Fruit fly (Drosophila melanogaster) whole organism, embryonic: ENCODE data around the gene Fur2.
A peak's percentile ranks its signal among the peaks of the same experiment; 100 is the strongest.

Experiments
- Aef1 ChIP-seq: fragments of 200-800 bp; sonication (Bioruptor generic); IDR thresholded peaks from 3 replicates; pipeline ENCODE4 v1.3.6; 2022; ENCODE audit warnings: missing biosample characterization, missing genetic modification characterization
- Bdp1 ChIP-seq: fragments of 200-800 bp; sonication (Bioruptor generic); optimal IDR thresholded peaks from 3 replicates; lab custom pipeline; 2016; ENCODE audit warnings: missing biosample characterization, missing genetic modification characterization
- CG1024 ChIP-seq: fragments of 200-800 bp; sonication (Bioruptor generic); IDR thresholded peaks from 2 replicates; pipeline ENCODE4 v1.3.6; 2022; ENCODE audit warnings: missing biosample characterization, missing genetic modification characterization
- CG11398 ChIP-seq: fragments of 200-800 bp; sonication (Bioruptor generic); optimal IDR thresholded peaks from 2 replicates; lab custom pipeline; 2016; ENCODE audit warnings: missing biosample characterization, missing genetic modification characterization
- CG12071 ChIP-seq: fragments of 200-800 bp; sonication (Bioruptor generic); optimal IDR thresholded peaks from 3 replicates; lab custom pipeline; 2018; ENCODE audit warnings: missing biosample characterization, mild to moderate bottlenecking, missing genetic modification characterization
- CG12236 ChIP-seq: fragments of 200-800 bp; sonication (Bioruptor generic); optimal IDR thresholded peaks from 2 replicates; lab custom pipeline; 2016; ENCODE audit warnings: missing biosample characterization, missing genetic modification characterization
- CG13894 ChIP-seq: fragments of 200-800 bp; sonication (Bioruptor generic); optimal IDR thresholded peaks from 3 replicates; lab custom pipeline; 2018; ENCODE audit warnings: missing biosample characterization, mild to moderate bottlenecking, missing genetic modification characterization, moderate library complexity
- CG14667 ChIP-seq: fragments of 200-800 bp; sonication (Bioruptor generic); IDR thresholded peaks from 2 replicates; pipeline ENCODE4 v1.3.6; 2022; ENCODE audit warnings: missing biosample characterization, missing genetic modification characterization
- CG15269 ChIP-seq: fragments of 200-800 bp; sonication (Bioruptor generic); optimal IDR thresholded peaks from 2 replicates; lab custom pipeline; 2018; ENCODE audit warnings: missing biosample characterization, mild to moderate bottlenecking, missing genetic modification characterization, moderate library complexity
- CG15601 ChIP-seq: fragments of 200-800 bp; sonication (Bioruptor generic); optimal IDR thresholded peaks from 3 replicates; lab custom pipeline; 2019; ENCODE audit warnings: missing biosample characterization, mild to moderate bottlenecking, missing genetic modification characterization, moderate library complexity
- CG17912 ChIP-seq: fragments of 200-800 bp; sonication (Bioruptor generic); optimal IDR thresholded peaks from 2 replicates; lab custom pipeline; 2018; ENCODE audit warnings: missing biosample characterization, mild to moderate bottlenecking, missing genetic modification characterization
- CG2202 ChIP-seq: fragments of 200-800 bp; sonication (Bioruptor generic); optimal IDR thresholded peaks from 2 replicates; lab custom pipeline; 2018; ENCODE audit warnings: missing biosample characterization, mild to moderate bottlenecking, missing genetic modification characterization
- CG2889 ChIP-seq: fragments of 200-800 bp; sonication (Bioruptor generic); IDR thresholded peaks from 3 replicates; pipeline ENCODE4 v1.3.6; 2022; ENCODE audit warnings: missing biosample characterization, missing genetic modification characterization
- CG3281 ChIP-seq: fragments of 200-800 bp; sonication (Bioruptor generic); optimal IDR thresholded peaks from 3 replicates; lab custom pipeline; 2017; ENCODE audit warnings: missing biosample characterization, mild to moderate bottlenecking, missing genetic modification characterization
- CG3726 ChIP-seq: fragments of 200-800 bp; sonication (Bioruptor generic); IDR thresholded peaks from 3 replicates; pipeline ENCODE4, ENCODE4 v1.3.6; 2022; ENCODE audit warnings: missing biosample characterization, missing genetic modification characterization
- CG3995 ChIP-seq: fragments of 200-800 bp; sonication (Bioruptor generic); optimal IDR thresholded peaks from 3 replicates; lab custom pipeline; 2016; ENCODE audit warnings: missing biosample characterization, missing genetic modification characterization
- CG4617 ChIP-seq: fragments of 200-800 bp; sonication (Bioruptor generic); optimal IDR thresholded peaks from 3 replicates; lab custom pipeline; 2016; ENCODE audit warnings: missing biosample characterization, missing genetic modification characterization, borderline replicate concordance
- CG6254 ChIP-seq: fragments of 200-800 bp; sonication (Bioruptor generic); optimal IDR thresholded peaks from 3 replicates; lab custom pipeline; 2017; ENCODE audit warnings: mild to moderate bottlenecking, missing biosample characterization, missing genetic modification reagents, missing genetic modification characterization
- CG6791 ChIP-seq: fragments of 200-800 bp; sonication (Bioruptor generic); IDR thresholded peaks from 3 replicates; pipeline ENCODE4 v1.3.6; 2022; ENCODE audit warnings: missing biosample characterization, missing genetic modification characterization; ENCODE audit not compliant: partially characterized antibody
- CG7745 ChIP-seq: fragments of 200-800 bp; sonication (Bioruptor generic); optimal IDR thresholded peaks from 2 replicates; lab custom pipeline; 2018; ENCODE audit warnings: missing biosample characterization, mild to moderate bottlenecking, missing genetic modification characterization, moderate library complexity
- CG9876 ChIP-seq: fragments of 200-800 bp; sonication (Bioruptor generic); optimal IDR thresholded peaks from 2 replicates; lab custom pipeline; 2016; ENCODE audit warnings: missing biosample characterization, missing genetic modification characterization
- CkIIα-i1 ChIP-seq: fragments of 200-800 bp; sonication (Bioruptor generic); IDR thresholded peaks from 2 replicates; pipeline ENCODE4 v1.3.6; 2022; ENCODE audit warnings: missing biosample characterization, missing genetic modification characterization
- D19B ChIP-seq: fragments of 200-800 bp; sonication (Bioruptor generic); optimal IDR thresholded peaks from 2 replicates; lab custom pipeline; 2017; ENCODE audit warnings: missing biosample characterization, mild to moderate bottlenecking, missing genetic modification characterization
- Dfd ChIP-seq, 2 experiments: fragments of >200 bp; optimal IDR thresholded peaks; 2 replicates each; lab custom pipeline; 2017; ENCODE audit warnings: missing biosample characterization in 2 of 2, missing genetic modification characterization in 2 of 2
- E2f1 ChIP-seq: fragments of 200-800 bp; sonication (Bioruptor generic); IDR thresholded peaks from 2 replicates; pipeline ENCODE4 v1.3.6; 2022; ENCODE audit warnings: missing biosample characterization, missing genetic modification characterization
- HmgD ChIP-seq: fragments of 200-800 bp; sonication (Bioruptor generic); optimal IDR thresholded peaks from 3 replicates; lab custom pipeline; 2016; ENCODE audit warnings: missing biosample characterization, missing genetic modification characterization
- HmgZ ChIP-seq: fragments of 200-800 bp; sonication (Bioruptor generic); optimal IDR thresholded peaks from 2 replicates; lab custom pipeline; 2018; ENCODE audit warnings: missing biosample characterization, mild to moderate bottlenecking, missing genetic modification characterization
- Hr51 ChIP-seq, 2 experiments: fragments of 200-800 bp; sonication (Bioruptor generic); optimal IDR thresholded peaks; 2 replicates in 1 of 2; 3 replicates in 1 of 2; lab custom pipeline; 2016 to 2018; ENCODE audit warnings: missing biosample characterization in 2 of 2, missing genetic modification characterization in 2 of 2, mild to moderate bottlenecking in 1 of 2, moderate library complexity in 1 of 2
- Lhr ChIP-seq: fragments of 200-800 bp; sonication (Bioruptor generic); optimal IDR thresholded peaks from 3 replicates; lab custom pipeline; 2017; ENCODE audit warnings: mild to moderate bottlenecking, missing biosample characterization, missing genetic modification reagents, missing genetic modification characterization
- Mad ChIP-seq: fragments of 200-800 bp; sonication (Bioruptor generic); optimal IDR thresholded peaks from 2 replicates; lab custom pipeline; 2016; ENCODE audit warnings: missing biosample characterization, missing genetic modification characterization
- Opbp ChIP-seq: fragments of 200-800 bp; sonication (Bioruptor generic); IDR thresholded peaks from 3 replicates; pipeline ENCODE4 v1.3.6; 2022; ENCODE audit warnings: missing biosample characterization, missing genetic modification characterization; ENCODE audit not compliant: partially characterized antibody
- Usf ChIP-seq: fragments of 200-800 bp; sonication (Bioruptor generic); optimal IDR thresholded peaks from 2 replicates; lab custom pipeline; 2017; ENCODE audit warnings: missing genotype, missing biosample characterization, missing genetic modification characterization
- bbx ChIP-seq: fragments of 200-800 bp; sonication (Bioruptor generic); IDR thresholded peaks from 2 replicates; pipeline ENCODE4 v1.3.6; 2022; ENCODE audit warnings: missing biosample characterization, missing genetic modification characterization; ENCODE audit not compliant: partially characterized antibody
- bowl ChIP-seq: fragments of 200-800 bp; sonication (Bioruptor generic); IDR thresholded peaks from 2 replicates; pipeline ENCODE4 v1.3.6; 2022; ENCODE audit warnings: missing biosample characterization, missing genetic modification characterization
- dmrt11E ChIP-seq: fragments of 200-800 bp; sonication (Bioruptor generic); optimal IDR thresholded peaks from 3 replicates; lab custom pipeline; 2018; ENCODE audit warnings: missing biosample characterization, mild to moderate bottlenecking, missing genetic modification characterization, moderate library complexity
- en ChIP-seq: fragments of 200-800 bp; sonication (Bioruptor generic); optimal IDR thresholded peaks from 2 replicates; lab custom pipeline; 2016; ENCODE audit warnings: missing biosample characterization, missing genetic modification characterization
- esg ChIP-seq: fragments of 200-800 bp; sonication (Bioruptor generic); conservative IDR thresholded peaks from 2 replicates; pipeline ENCODE4 v1.3.6; 2022; ENCODE audit warnings: missing biosample characterization, missing genetic modification characterization
- ewg ChIP-seq: fragments of 200-800 bp; sonication (Bioruptor generic); optimal IDR thresholded peaks from 3 replicates; lab custom pipeline; 2017; ENCODE audit warnings: mild to moderate bottlenecking, missing biosample characterization, missing genetic modification reagents, missing genetic modification characterization
- fru ChIP-seq: fragments of >200 bp; optimal IDR thresholded peaks from 2 replicates; lab custom pipeline; 2017
- ftz-f1 ChIP-seq: fragments of 200-800 bp; sonication (Bioruptor generic); optimal IDR thresholded peaks from 2 replicates; lab custom pipeline; 2016; ENCODE audit warnings: missing biosample characterization, missing genetic modification characterization
- gsb-n ChIP-seq: fragments of 200-800 bp; sonication (Bioruptor generic); optimal IDR thresholded peaks from 3 replicates; lab custom pipeline; 2018; ENCODE audit warnings: missing biosample characterization, mild to moderate bottlenecking, missing genetic modification characterization
- ken ChIP-seq: fragments of 200-800 bp; sonication (Bioruptor generic); IDR thresholded peaks from 3 replicates; pipeline ENCODE4 v1.3.6; 2022; ENCODE audit warnings: missing biosample characterization, missing genetic modification characterization
- knrl ChIP-seq: fragments of 200-800 bp; sonication (Bioruptor generic); IDR thresholded peaks from 3 replicates; pipeline ENCODE4 v1.3.6; 2022; ENCODE audit warnings: missing biosample characterization, missing genetic modification characterization; ENCODE audit not compliant: partially characterized antibody
- nom ChIP-seq: fragments of 200-800 bp; sonication (Bioruptor generic); optimal IDR thresholded peaks from 2 replicates; lab custom pipeline; 2017; ENCODE audit warnings: missing biosample characterization, missing genetic modification characterization, mild to moderate bottlenecking, moderate library complexity, missing genetic modification reagents
- pho ChIP-seq: fragments of 200-800 bp; sonication (Bioruptor generic); optimal IDR thresholded peaks from 2 replicates; lab custom pipeline; 2016; ENCODE audit warnings: missing biosample characterization, missing genetic modification characterization
- pita ChIP-seq: fragments of 200-800 bp; sonication (Bioruptor generic); optimal IDR thresholded peaks from 2 replicates; lab custom pipeline; 2017; ENCODE audit warnings: missing biosample characterization, mild to moderate bottlenecking, missing genetic modification characterization
- scrt ChIP-seq: fragments of 200-800 bp; sonication (Bioruptor generic); optimal IDR thresholded peaks from 2 replicates; lab custom pipeline; 2018; ENCODE audit warnings: missing biosample characterization, mild to moderate bottlenecking, missing genetic modification characterization, moderate library complexity
- sisA ChIP-seq: fragments of 200-800 bp; sonication (Bioruptor generic); IDR thresholded peaks from 2 replicates; pipeline ENCODE4 v1.3.6; 2022; ENCODE audit warnings: missing biosample characterization, missing genetic modification characterization
- twi ChIP-seq: fragments of 200-800 bp; optimal IDR thresholded peaks from 2 replicates; lab custom pipeline; 2019; ENCODE audit warnings: missing biosample characterization, mild to moderate bottlenecking, missing genetic modification characterization, moderate library complexity

Gene Fur2

DNA sequence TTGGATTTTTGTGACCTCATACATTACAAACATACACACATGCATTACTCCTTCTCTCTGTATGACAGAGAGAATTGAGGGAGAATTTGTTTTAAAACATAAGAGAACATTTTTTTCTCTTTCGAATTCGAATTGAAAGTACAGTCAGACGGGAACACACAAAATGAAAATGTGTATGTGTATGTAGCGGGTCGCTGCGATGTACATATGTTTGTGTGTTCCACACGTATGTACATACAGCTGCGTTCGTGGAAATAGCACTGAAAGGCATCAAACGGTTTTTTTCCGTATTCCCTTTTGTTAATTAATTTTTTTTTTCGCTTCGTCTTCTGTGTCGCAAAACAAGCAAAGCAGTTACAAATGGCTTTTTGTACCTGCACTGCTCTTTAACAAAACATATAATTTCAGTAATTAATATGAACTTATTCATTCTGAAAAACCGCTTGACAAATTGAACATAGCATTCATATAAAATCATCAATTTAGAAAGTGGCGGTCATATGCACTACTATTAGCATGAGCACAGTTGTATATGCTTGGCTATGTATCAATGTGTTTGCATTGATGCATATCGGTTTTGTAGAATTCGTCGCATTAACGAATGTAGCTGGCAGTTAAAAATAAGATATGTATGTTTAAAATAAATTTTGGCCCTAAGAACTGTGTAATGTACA lies 40.1 kb upstream of the Fur2 start (continued):
- TF ChIP-seq pita (GFP tag; lab: Kevin White, UChicago) (no peak), CG17912 (GFP tag; lab: Kevin White, UChicago) (peak; percentile 91), sisA (GFP tag; lab: Robert Waterston, UW) (peak; percentile 91), ewg (peak; percentile 91), gsb-n (tag; lab: Kevin White, UChicago) (peak; percentile 94), CG9876 (GFP tag; lab: Kevin White, UChicago) (peak; percentile 91), Aef1 (GFP tag; lab: Robert Waterston, UW) (peak; percentile 91), bbx (GFP tag; lab: Robert Waterston, UW) (no peak), CG2889 (GFP tag; lab: Robert Waterston, UW) (peak; percentile 80), CG14667 (GFP tag; lab: Robert Waterston, UW) (peak; percentile 85), nom (peak; percentile 91), E2f1 (GFP tag; lab: Robert Waterston, UW) (peak; percentile 90), HmgD (GFP tag; lab: Kevin White, UChicago) (peak; percentile 88), CG13894 (tag; lab: Kevin White, UChicago) (peak; percentile 97), Mad (peak; percentile 94), ken (GFP tag; lab: Robert Waterston, UW) (peak; percentile 89), CG3726 (GFP tag; lab: Robert Waterston, UW) (no peak; the same call in 2 of the 3 replicates), CG15601 (tag; lab: Kevin White, UChicago) (peak; percentile 95), CG6254 (peak; percentile 91), scrt (GFP tag; lab: Kevin White, UChicago) (peak; percentile 95), CG2202 (tag; lab: Kevin White, UChicago) (peak; percentile 94), CkIIα-i1 (GFP tag; lab: Robert Waterston, UW) (no peak), D19B (GFP tag; lab: Kevin White, UChicago) (peak; percentile 91), en (GFP tag; lab: Kevin White, UChicago) (peak; percentile 91), Hr51 (GFP tag; optimal IDR thresholded peaks at IDR 0.05; lab: Kevin White, UChicago) (peak; percentile 95 to 97), CG7745 (tag; lab: Kevin White, UChicago) (peak; percentile 27), Opbp (no peak), dmrt11E (tag; lab: Kevin White, UChicago) (peak; percentile 96), HmgZ (peak; percentile 97), twi (tag; lab: Kevin White, UChicago) (peak; percentile 94), CG11398 (GFP tag; lab: Kevin White, UChicago) (peak; percentile 94), bowl (GFP tag; lab: Robert Waterston, UW) (peak; percentile 83), CG12236 (GFP tag; lab: Kevin White, UChicago) (peak; percentile 93), pho (GFP tag; lab: Kevin White, UChicago) (peak; percentile 94), Bdp1 (GFP tag; lab: Kevin White, UChicago) (peak; percentile 87), Lhr (peak; percentile 86), CG4617 (peak; percentile 54), CG15269 (peak; percentile 97), fru (lab: Kevin White, UChicago) (no peak), Usf (peak; percentile 92), Dfd (GFP tag; optimal IDR thresholded peaks at IDR 0.05; lab: Kevin White, UChicago) (no peak), CG6791 (GFP tag; lab: Robert Waterston, UW) (no peak), CG1024 (GFP tag; lab: Robert Waterston, UW) (peak; percentile 61), ftz-f1 (no peak), knrl (GFP tag; lab: Robert Waterston, UW) (no peak), CG3995 (GFP tag; lab: Kevin White, UChicago) (peak; percentile 69), CG3281 (peak; percentile 97), CG12071 (GFP tag; lab: Kevin White, UChicago) (peak; percentile 92), esg (GFP tag; lab: Robert Waterston, UW) (peak; percentile 90)
